Worm (Caenorhabditis elegans) whole organism, L4 larva: Measurements from ENCODE around the gene H37A05.4.

Experiments used
- D1046.2 ChIP-seq: fragments of 200-800 bp; sonication (Bioruptor generic); IDR thresholded peaks from 2 replicates; pipeline ENCODE4 v1.3.6; 2022; ENCODE audit warnings: missing genetic modification characterization, missing compliant biosample characterization
- T20F7.1 ChIP-seq: fragments of 200-800 bp; sonication (Bioruptor generic); optimal IDR thresholded peaks from 2 replicates; lab custom pipeline; 2018; ENCODE audit warnings: mild to moderate bottlenecking, missing genetic modification characterization, missing compliant biosample characterization
- Y105C5A.15 ChIP-seq: fragments of 200-800 bp; sonication (Bioruptor generic); IDR thresholded peaks from 2 replicates; pipeline ENCODE4 v1.3.6; 2022; ENCODE audit warnings: missing genetic modification characterization, missing compliant biosample characterization
- Y75B8A.6 ChIP-seq: fragments of 200-800 bp; sonication (Bioruptor generic); IDR thresholded peaks from 2 replicates; pipeline ENCODE4 v1.3.6; 2022; ENCODE audit warnings: missing genetic modification reagents, missing genetic modification characterization, missing compliant biosample characterization
- arid-1 ChIP-seq: fragments of 200-800 bp; sonication (Bioruptor generic); conservative IDR thresholded peaks from 2 replicates; pipeline ENCODE4 v1.3.6; 2022; ENCODE audit warnings: missing genetic modification reagents, missing genetic modification characterization, missing compliant biosample characterization
- ceh-44 ChIP-seq: fragments of 200-800 bp; sonication (Bioruptor generic); IDR thresholded peaks from 2 replicates; pipeline ENCODE4 v1.3.6; 2022; ENCODE audit warnings: missing genetic modification reagents, missing genetic modification characterization, missing compliant biosample characterization
- ceh-82 ChIP-seq: sonication (generic microtip); optimal IDR thresholded peaks from 2 replicates; lab custom pipeline; 2017; ENCODE audit warnings: missing biosample characterization, missing genetic modification characterization
- daf-16 ChIP-seq, 3 experiments: sonication (generic microtip); optimal IDR thresholded peaks; 2 replicates each; lab custom pipeline; 2016 to 2017; ENCODE audit warnings: missing genetic modification characterization in 3 of 3, missing genetic modification reagents in 3 of 3, mild to moderate bottlenecking in 2 of 3, missing compliant biosample characterization in 2 of 3, missing biosample characterization in 1 of 3, moderate library complexity in 1 of 3
- daf-19 ChIP-seq: fragments of 200-800 bp; sonication (Bioruptor generic); conservative IDR thresholded peaks from 2 replicates; pipeline ENCODE4 v1.3.6; 2022; ENCODE audit warnings: missing genetic modification characterization, missing compliant biosample characterization
- dmd-8 ChIP-seq: fragments of 200-800 bp; sonication (Bioruptor generic); IDR thresholded peaks from 2 replicates; pipeline ENCODE4 v1.3.6; 2022; ENCODE audit warnings: missing genetic modification characterization, missing compliant biosample characterization
- dmd-9 ChIP-seq: fragments of 200-800 bp; sonication (Bioruptor generic); IDR thresholded peaks from 2 replicates; pipeline ENCODE4 v1.3.6; 2022; ENCODE audit warnings: missing genetic modification reagents, missing genetic modification characterization, missing compliant biosample characterization
- duxl-1 ChIP-seq: sonication (generic microtip); optimal IDR thresholded peaks from 2 replicates; lab custom pipeline; 2016; ENCODE audit warnings: mild to moderate bottlenecking, missing genetic modification characterization, moderate library complexity, missing compliant biosample characterization; ENCODE audit not compliant: poor library complexity
- dve-1 ChIP-seq: sonication (generic microtip); optimal IDR thresholded peaks from 2 replicates; lab custom pipeline; 2017; ENCODE audit warnings: antibody characterized with exemption, mild to moderate bottlenecking, missing genetic modification characterization, missing compliant biosample characterization; ENCODE audit not compliant: insufficient read depth
- egl-27 ChIP-seq: sonication (generic microtip); optimal IDR thresholded peaks from 3 replicates; lab custom pipeline; 2017; ENCODE audit warnings: missing biosample characterization, missing genetic modification reagents, missing genetic modification characterization
- fkh-10 ChIP-seq: fragments of 150-350 bp; optimal IDR thresholded peaks from 2 replicates; lab custom pipeline; 2014; ENCODE audit warnings: missing biosample characterization, missing genetic modification reagents, missing genetic modification characterization
- fos-1 ChIP-seq: fragments of 150-350 bp; optimal IDR thresholded peaks from 2 replicates; lab custom pipeline; 2014; ENCODE audit warnings: missing biosample characterization, missing genetic modification characterization
- gei-8 ChIP-seq: fragments of 200-800 bp; sonication (Bioruptor generic); optimal IDR thresholded peaks from 2 replicates; lab custom pipeline; 2018; ENCODE audit warnings: mild to moderate bottlenecking, missing genetic modification characterization, missing compliant biosample characterization
- jun-1 ChIP-seq: fragments of 150-350 bp; optimal IDR thresholded peaks from 2 replicates; lab custom pipeline; 2014; ENCODE audit warnings: missing biosample characterization, missing genetic modification reagents, missing genetic modification characterization
- lin-13 ChIP-seq: fragments of 150-350 bp; optimal IDR thresholded peaks from 2 replicates; lab custom pipeline; 2014; ENCODE audit warnings: missing biosample characterization, missing genetic modification reagents, missing genetic modification characterization
- lin-15B ChIP-seq: fragments of 150-350 bp; sonication (generic microtip); optimal IDR thresholded peaks from 3 replicates; lab custom pipeline; 2014; ENCODE audit warnings: missing biosample characterization, missing genetic modification characterization
- lin-38 ChIP-seq: fragments of 200-800 bp; sonication (Bioruptor generic); IDR thresholded peaks from 2 replicates; pipeline ENCODE4 v1.3.6; 2022; ENCODE audit warnings: missing genetic modification reagents, missing genetic modification characterization, missing compliant biosample characterization
- mep-1 ChIP-seq: fragments of 150-350 bp; sonication (generic microtip); optimal IDR thresholded peaks from 3 replicates; lab custom pipeline; 2014; ENCODE audit warnings: missing biosample characterization, missing genetic modification characterization
- mes-2 ChIP-seq: sonication (generic microtip); optimal IDR thresholded peaks from 2 replicates; lab custom pipeline; 2016; ENCODE audit warnings: missing genotype, mild to moderate bottlenecking, missing genetic modification characterization, missing compliant biosample characterization; ENCODE audit not compliant: poor library complexity, severe bottlenecking
- mxl-2 ChIP-seq: fragments of 200-800 bp; sonication (Bioruptor generic); conservative IDR thresholded peaks from 2 replicates; pipeline ENCODE4 v1.3.6; 2022; ENCODE audit warnings: missing genetic modification reagents, missing genetic modification characterization, missing compliant biosample characterization
- nhr-10 ChIP-seq: fragments of 150-350 bp; optimal IDR thresholded peaks from 2 replicates; lab custom pipeline; 2014; ENCODE audit warnings: missing biosample characterization, missing genetic modification characterization
- nhr-11 ChIP-seq: fragments of 150-350 bp; optimal IDR thresholded peaks from 2 replicates; lab custom pipeline; 2014; ENCODE audit warnings: missing biosample characterization, missing genetic modification characterization
- nhr-111 ChIP-seq: fragments of 200-800 bp; sonication (Bioruptor generic); optimal IDR thresholded peaks from 2 replicates; lab custom pipeline; 2018; ENCODE audit warnings: mild to moderate bottlenecking, missing genetic modification characterization, missing compliant biosample characterization
- nhr-25 ChIP-seq: sonication (generic microtip); optimal IDR thresholded peaks from 2 replicates; lab custom pipeline; 2017; ENCODE audit warnings: missing genetic modification characterization, mild to moderate bottlenecking, missing compliant biosample characterization, antibody characterized with exemption, moderate library complexity, borderline replicate concordance; ENCODE audit not compliant: insufficient read depth
- nhr-41 ChIP-seq: fragments of 200-800 bp; sonication (Bioruptor generic); IDR thresholded peaks from 2 replicates; pipeline ENCODE4 v1.3.6; 2022; ENCODE audit warnings: missing genetic modification reagents, missing genetic modification characterization, missing compliant biosample characterization
- nhr-76 ChIP-seq: fragments of 150-350 bp; optimal IDR thresholded peaks from 2 replicates; lab custom pipeline; 2014; ENCODE audit warnings: missing biosample characterization, missing genetic modification characterization
- nhr-77 ChIP-seq: fragments of 150-350 bp; optimal IDR thresholded peaks from 2 replicates; lab custom pipeline; 2014; ENCODE audit warnings: missing biosample characterization, missing genetic modification characterization
- pha-4 ChIP-seq, 2 experiments: fragments of 150-350 bp in 1 of 2; fragments of 200-800 bp in 1 of 2; sonication (Bioruptor generic) in 1 of 2; IDR thresholded peaks in 1 of 2; optimal IDR thresholded peaks in 1 of 2; 2 replicates each; pipeline versions ENCODE4 v1.3.6 to Lab custom; 2014 to 2022; ENCODE audit warnings: missing genetic modification characterization in 2 of 2, missing genetic modification reagents in 2 of 2, missing biosample characterization in 1 of 2, missing compliant biosample characterization in 1 of 2
- php-3 ChIP-seq: fragments of 200-800 bp; sonication (Bioruptor generic); IDR thresholded peaks from 2 replicates; pipeline ENCODE4 v1.3.6; 2022; ENCODE audit warnings: missing genetic modification reagents, missing genetic modification characterization, missing compliant biosample characterization
- pqm-1 ChIP-seq: sonication (generic microtip); optimal IDR thresholded peaks from 2 replicates; lab custom pipeline; 2017; ENCODE audit warnings: missing biosample characterization, missing genetic modification characterization
- saeg-2 ChIP-seq: fragments of 200-800 bp; sonication (Bioruptor generic); IDR thresholded peaks from 2 replicates; pipeline ENCODE4 v1.3.6; 2022; ENCODE audit warnings: missing genetic modification reagents, missing genetic modification characterization, missing compliant biosample characterization
- sdz-12 ChIP-seq: fragments of 200-800 bp; sonication (Bioruptor generic); optimal IDR thresholded peaks from 2 replicates; lab custom pipeline; 2018; ENCODE audit warnings: mild to moderate bottlenecking, missing genetic modification characterization, missing compliant biosample characterization
- set-16 ChIP-seq: fragments of 200-800 bp; sonication (Bioruptor generic); IDR thresholded peaks from 2 replicates; pipeline ENCODE4 v1.3.6; 2022; ENCODE audit warnings: missing genetic modification reagents, missing genetic modification characterization, missing compliant biosample characterization
- spr-1 ChIP-seq: sonication (generic microtip); optimal IDR thresholded peaks from 2 replicates; lab custom pipeline; 2016; ENCODE audit warnings: mild to moderate bottlenecking, missing genetic modification characterization, missing compliant biosample characterization
- unc-39 ChIP-seq: sonication (generic microtip); optimal IDR thresholded peaks from 2 replicates; lab custom pipeline; 2017; ENCODE audit warnings: missing biosample characterization, missing genetic modification characterization
- unc-62 ChIP-seq, 3 experiments: fragments of 150-350 bp in 1 of 3; sonication (generic microtip); optimal IDR thresholded peaks in 2 of 3; peaks in 1 of 3; 1 replicate in 1 of 3; 2 replicates in 2 of 3; lab custom pipeline; 2014 to 2017; ENCODE audit warnings: missing biosample characterization in 3 of 3, missing genetic modification characterization in 3 of 3, missing genetic modification reagents in 3 of 3, missing genotype in 1 of 3
- zfp-3 ChIP-seq: fragments of 200-800 bp; sonication (Bioruptor generic); conservative IDR thresholded peaks from 2 replicates; pipeline ENCODE4 v1.3.6; 2022; ENCODE audit warnings: missing genetic modification reagents, missing genetic modification characterization, missing compliant biosample characterization
- zip-11 ChIP-seq: fragments of 200-800 bp; sonication (Bioruptor generic); IDR thresholded peaks from 2 replicates; pipeline ENCODE4 v1.3.6; 2022; ENCODE audit warnings: missing genetic modification characterization, missing compliant biosample characterization

The H37A05.4 gene

DNA sequence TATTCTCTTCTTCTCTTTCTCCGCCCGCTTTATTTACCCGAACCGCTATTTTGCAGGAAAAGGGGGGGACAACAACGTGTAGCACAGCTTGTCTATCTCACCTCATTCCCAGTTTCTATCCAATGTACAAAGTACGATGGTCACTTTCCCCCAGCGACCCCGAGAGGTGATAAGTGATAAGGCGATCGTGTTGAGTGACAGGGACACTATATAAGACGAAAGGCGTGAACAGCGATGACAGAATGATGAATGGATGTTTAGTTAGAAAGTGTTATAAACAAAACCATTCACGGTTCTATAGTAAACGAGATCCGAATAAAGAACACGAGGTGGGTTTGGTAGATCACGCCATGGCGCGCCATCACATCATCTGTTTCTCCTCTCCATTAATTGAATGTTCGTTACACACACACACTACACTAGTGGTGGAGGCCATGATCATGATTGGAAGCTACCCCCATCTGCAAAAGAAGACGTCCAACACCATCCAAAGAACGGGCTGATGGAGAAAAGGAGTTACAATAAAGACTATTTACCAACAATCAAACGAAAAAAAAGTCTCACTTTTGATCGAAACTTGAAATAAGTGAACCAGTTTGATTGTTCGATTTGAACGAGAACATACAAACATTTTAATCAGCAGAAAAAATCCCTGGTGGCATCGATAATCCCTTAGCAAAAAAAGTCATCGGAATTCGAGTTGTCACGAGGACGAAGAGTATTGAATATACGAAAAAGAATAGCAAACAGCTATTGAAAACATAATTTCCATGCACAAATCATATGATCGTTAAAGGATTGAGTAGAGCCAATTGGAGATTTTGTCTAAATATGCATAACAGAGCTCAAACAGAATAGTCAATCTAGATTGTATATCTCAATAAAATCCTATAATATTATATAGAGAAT lies 7.0 kb upstream of the H37A05.4 start (continued):
- no peak for TF ChIP-seq sdz-12 (GFP tag; lab: Kevin White, UChicago)
- peak; percentile 41 for TF ChIP-seq mes-2 (tag; lab: Kevin White, UChicago)
- peak; percentile 52 for TF ChIP-seq saeg-2 (GFP tag; lab: Robert Waterston, UW)
- TF ChIP-seq D1046.2 (GFP tag; lab: Robert Waterston, UW) = no peak
- TF ChIP-seq mep-1 (tag; lab: Kevin White, UChicago) = peak; percentile 80
- TF ChIP-seq duxl-1 (tag; lab: Kevin White, UChicago) = peak; percentile 8
- TF ChIP-seq Y75B8A.6 (GFP tag; lab: Robert Waterston, UW) = 0 out of 2 replicates have a peak, but pooled peaks have one; percentile 20
- peak; percentile 93 for TF ChIP-seq dve-1 (tag; lab: Kevin White, UChicago)
- peak; percentile 69 for TF ChIP-seq gei-8 (GFP tag; lab: Kevin White, UChicago)
- peak; percentile 80 for TF ChIP-seq zfp-3 (GFP tag; lab: Robert Waterston, UW)
- TF ChIP-seq egl-27 (tag; lab: Kevin White, UChicago) = no peak
- peak; percentile 9 for TF ChIP-seq spr-1 (tag; lab: Kevin White, UChicago)
- TF ChIP-seq pqm-1 (tag; lab: Kevin White, UChicago) = peak; percentile 29
- TF ChIP-seq lin-13 = peak; percentile 77
- 0 out of 2 replicates have a peak, but pooled peaks have one; percentile 7 for TF ChIP-seq mxl-2 (GFP tag; lab: Robert Waterston, UW)
- peak; percentile 57 for TF ChIP-seq nhr-25 (tag; lab: Kevin White, UChicago)
- TF ChIP-seq nhr-11 (tag; lab: Kevin White, UChicago) = peak; percentile 3
- peak; percentile 32 for TF ChIP-seq T20F7.1 (GFP tag; lab: Kevin White, UChicago)
- TF ChIP-seq dmd-9 (GFP tag; lab: Robert Waterston, UW) = no peak
- TF ChIP-seq nhr-77 (tag; lab: Kevin White, UChicago) = peak; percentile 66
- TF ChIP-seq lin-15B (tag; lab: Kevin White, UChicago) = no peak
- TF ChIP-seq daf-16 (GFP tag; optimal IDR thresholded peaks at IDR 0.05; lab: Kevin White, UChicago) = peak in 1 of 2 experiments; percentile 63
- TF ChIP-seq daf-16 (tag; optimal IDR thresholded peaks at IDR 0.05; lab: Kevin White, UChicago) = peak; percentile 91
- TF ChIP-seq pha-4 (GFP tag; IDR thresholded peaks at IDR 0.05; lab: Robert Waterston, UW) = peak; percentile 14
- TF ChIP-seq pha-4 (tag; optimal IDR thresholded peaks at IDR 0.05; lab: Kevin White, UChicago) = no peak
- peak; percentile 28; the same call in 1 of the 2 replicates for TF ChIP-seq set-16
- TF ChIP-seq jun-1 (tag; lab: Kevin White, UChicago) = peak; percentile 5
- peak; percentile 82 for TF ChIP-seq php-3 (GFP tag; lab: Robert Waterston, UW)
- no peak for TF ChIP-seq nhr-76 (tag; lab: Kevin White, UChicago)
- no peak for TF ChIP-seq zip-11 (GFP tag; lab: Robert Waterston, UW)
- TF ChIP-seq arid-1 (GFP tag; lab: Robert Waterston, UW) = no peak; the same call in 1 of the 2 replicates
- TF ChIP-seq nhr-41 (GFP tag; lab: Robert Waterston, UW) = peak; percentile 91; the same call in 1 of the 2 replicates
- no peak for TF ChIP-seq nhr-111
- no peak for TF ChIP-seq unc-39 (tag; lab: Kevin White, UChicago)
- TF ChIP-seq, all 104 proteins: peak for 55

ce11 chrV:13655202-13655764 lies 5.7 kb upstream of the H37A05.4 start:
- TF ChIP-seq daf-16 (GFP tag; optimal IDR thresholded peaks at IDR 0.05; lab: Kevin White, UChicago) (no peak), daf-16 (tag; optimal IDR thresholded peaks at IDR 0.05; lab: Kevin White, UChicago) (peak; percentile 50), spr-1 (tag; lab: Kevin White, UChicago) (no peak), duxl-1 (tag; lab: Kevin White, UChicago) (peak; percentile 22), fos-1 (no peak), unc-62 (GFP tag; optimal IDR thresholded peaks at IDR 0.05 in 1 of 2; lab: Kevin White, UChicago) (peak in 1 of 2 experiments; percentile 99), unc-62 (tag; optimal IDR thresholded peaks at IDR 0.05; lab: Kevin White, UChicago) (no peak), fkh-10 (peak; percentile 78), nhr-41 (GFP tag; lab: Robert Waterston, UW) (no peak), Y75B8A.6 (GFP tag; lab: Robert Waterston, UW) (0 out of 2 replicates have a peak, but pooled peaks have one; percentile 36), ceh-82 (tag; lab: Kevin White, UChicago) (no peak), daf-19 (GFP tag; lab: Robert Waterston, UW) (no peak), dve-1 (tag; lab: Kevin White, UChicago) (peak; percentile 56), ceh-44 (GFP tag; lab: Robert Waterston, UW) (no peak), Y105C5A.15 (GFP tag; lab: Robert Waterston, UW) (no peak), mes-2 (tag; lab: Kevin White, UChicago) (peak; percentile 53), lin-38 (GFP tag; lab: Robert Waterston, UW) (peak; percentile 45), dmd-8 (GFP tag; lab: Robert Waterston, UW) (0 out of 2 replicates have a peak, but pooled peaks have one; percentile 52), nhr-10 (tag; lab: Kevin White, UChicago) (no peak), mep-1 (tag; lab: Kevin White, UChicago) (peak; percentile 80), egl-27 (tag; lab: Kevin White, UChicago) (no peak), unc-39 (tag; lab: Kevin White, UChicago) (no peak)
